Fruit fly (Drosophila melanogaster) whole organism, prepupa: ENCODE results near the gene CG31347.

Experiments used
- Blimp-1 ChIP-seq: fragments of 200-800 bp; sonication (Bioruptor generic); optimal IDR thresholded peaks from 3 replicates; lab custom pipeline; 2017; ENCODE audit warnings: missing biosample characterization, missing genetic modification characterization, mild to moderate bottlenecking, moderate library complexity, missing genetic modification reagents
- CG10669 ChIP-seq: fragments of 200-800 bp; sonication (Bioruptor generic); optimal IDR thresholded peaks from 3 replicates; lab custom pipeline; 2018; ENCODE audit warnings: missing biosample characterization, mild to moderate bottlenecking, missing genetic modification characterization, moderate library complexity
- CG11902 ChIP-seq: fragments of 200-800 bp; sonication (Bioruptor generic); optimal IDR thresholded peaks from 3 replicates; lab custom pipeline; 2016; ENCODE audit warnings: missing biosample characterization, missing genetic modification characterization
- CG6276 ChIP-seq: fragments of 200-800 bp; sonication (Bioruptor generic); optimal IDR thresholded peaks from 2 replicates; lab custom pipeline; 2017; ENCODE audit warnings: missing biosample characterization, mild to moderate bottlenecking, missing genetic modification characterization
- CG6854 ChIP-seq: fragments of 200-800 bp; sonication (Bioruptor generic); optimal IDR thresholded peaks from 2 replicates; lab custom pipeline; 2017; ENCODE audit warnings: missing biosample characterization, mild to moderate bottlenecking, missing genetic modification characterization
- Ets96B ChIP-seq: fragments of 200-800 bp; optimal IDR thresholded peaks from 2 replicates; lab custom pipeline; 2019; ENCODE audit warnings: missing biosample characterization, mild to moderate bottlenecking, missing genetic modification characterization, moderate library complexity
- Gug ChIP-seq: fragments of 200-800 bp; sonication (Bioruptor generic); IDR thresholded peaks from 2 replicates; pipeline ENCODE4 v1.3.6; 2022; ENCODE audit warnings: missing biosample characterization, missing genetic modification characterization
- Hr4 ChIP-seq: fragments of 200-800 bp; sonication (Bioruptor generic); optimal IDR thresholded peaks from 3 replicates; lab custom pipeline; 2016; ENCODE audit warnings: missing biosample characterization, missing genetic modification characterization
- Lpt ChIP-seq: fragments of 200-800 bp; sonication (Bioruptor generic); optimal IDR thresholded peaks from 3 replicates; lab custom pipeline; 2016; ENCODE audit warnings: missing biosample characterization, missing genetic modification characterization
- cyc ChIP-seq: fragments of 200-800 bp; sonication (Bioruptor generic); optimal IDR thresholded peaks from 3 replicates; lab custom pipeline; 2016; ENCODE audit warnings: missing biosample characterization, missing genetic modification characterization
- dsx ChIP-seq: fragments of 200-800 bp; optimal IDR thresholded peaks from 3 replicates; lab custom pipeline; 2019; ENCODE audit warnings: missing biosample characterization, mild to moderate bottlenecking, missing genetic modification characterization, moderate library complexity; ENCODE audit not compliant: poor library complexity, severe bottlenecking
- fd59A ChIP-seq: fragments of 200-800 bp; sonication (Bioruptor generic); optimal IDR thresholded peaks from 2 replicates; lab custom pipeline; 2017; ENCODE audit warnings: missing biosample characterization, mild to moderate bottlenecking, missing genetic modification characterization, missing genetic modification reagents
- spab ChIP-seq: fragments of 200-800 bp; sonication (Bioruptor generic); optimal IDR thresholded peaks from 2 replicates; lab custom pipeline; 2017; ENCODE audit warnings: missing biosample characterization, mild to moderate bottlenecking, missing genetic modification characterization, missing genetic modification reagents

- TF ChIP-seq CG6276 (GFP tag; lab: Kevin White, UChicago) = no peak
- TF ChIP-seq CG11902 (GFP tag; lab: Kevin White, UChicago) = no peak
- TF ChIP-seq CG6854 (GFP tag; lab: Kevin White, UChicago) = no peak
- no peak for TF ChIP-seq CG10669 (GFP tag; lab: Kevin White, UChicago)
- TF ChIP-seq Lpt = no peak
- TF ChIP-seq Hr4 (GFP tag; lab: Kevin White, UChicago) = no peak
- no peak for TF ChIP-seq dsx (GFP tag; lab: Kevin White, UChicago)
- no peak for TF ChIP-seq cyc (GFP tag; lab: Kevin White, UChicago)
- no peak for TF ChIP-seq Blimp-1 (GFP tag; lab: Kevin White, UChicago)
- no peak for TF ChIP-seq Gug
- TF ChIP-seq spab = no peak
- TF ChIP-seq fd59A (GFP tag; lab: Kevin White, UChicago) = no peak
- no peak for TF ChIP-seq Ets96B
Measured at dm6 chr3R:12644621-12645310, 47.6 kb downstream of the CG31347 start.
